Worm (Caenorhabditis elegans) whole organism, dauer: ENCODE results near the gene metl-5.
"Not testable (repeated sequence)": the region's sequence is repeated elsewhere in the genome, so short reads cannot be mapped to it uniquely, and the experiment has no call there.

ENCODE experiments used
- unc-62 ChIP-seq: sonication (generic microtip); optimal IDR thresholded peaks from 2 replicates; lab custom pipeline; 2017; ENCODE audit warnings: missing biosample characterization, missing genetic modification reagents, missing genetic modification characterization

Gene metl-5

ce11 chrIII:4802707-4803106 lies at the start of gene metl-5:
metl-5 (plus strand) TSS chrIII:4803007.
- no peak for TF ChIP-seq unc-62

- no peak for TF ChIP-seq unc-62
These were observed 48.7 kb upstream of the metl-5 start, which contains the start of the genes rps-0 and rbg-3 for ce11 chrIII:4754001-4754561. rps-0 (minus strand) TSS chrIII:4754051. rbg-3 (plus strand) TSS chrIII:4754424.

ce11 chrIII:4756983-4757382 lies 45.8 kb upstream of the metl-5 start, which contains the start of gene fbxl-2:
fbxl-2 (plus strand) TSS chrIII:4757260.
- TF ChIP-seq unc-62, result no peak

- no peak for TF ChIP-seq unc-62
These were observed 40.0 kb upstream of the metl-5 start for ce11 chrIII:4762846-4763245.

ce11 chrIII:4763509-4763908 lies 39.3 kb upstream of the metl-5 start, which contains the start of gene B0393.4:
B0393.4 (minus strand) TSS chrIII:4763609.
- no peak for TF ChIP-seq unc-62

- no peak for TF ChIP-seq unc-62
These were observed 37.3 kb upstream of the metl-5 start, which contains the start of gene B0393.5 for ce11 chrIII:4765474-4765873. B0393.5 (plus strand) TSS chrIII:4765774.

- TF ChIP-seq unc-62, result no peak
These were observed 36.0 kb upstream of the metl-5 start for ce11 chrIII:4766842-4767241.

- no peak for TF ChIP-seq unc-62
These were observed 34.8 kb upstream of the metl-5 start for ce11 chrIII:4767869-4768645.

- no peak for TF ChIP-seq unc-62
These were observed 24.8 kb upstream of the metl-5 start, which contains the start of gene B0393.7 for ce11 chrIII:4778003-4778402. B0393.7 (minus strand) TSS chrIII:4778103.

ce11 chrIII:4779855-4780254 lies 23.0 kb upstream of the metl-5 start, which contains the start of gene B0393.9:
B0393.9 (minus strand) TSS chrIII:4780157.
- TF ChIP-seq unc-62, result no peak

- not testable (repeated sequence) for TF ChIP-seq unc-62
These were observed 20.8 kb upstream of the metl-5 start, which contains the start of the genes gex-5 and C38D4.10 for ce11 chrIII:4781937-4782576. gex-5 (minus strand) TSS chrIII:4781987. C38D4.10 (plus strand) TSS chrIII:4782526.

- not testable (repeated sequence) for TF ChIP-seq unc-62
These were observed 17.7 kb upstream of the metl-5 start, which contains the start of gene enu-3.2 for ce11 chrIII:4785131-4785530. enu-3.2 (minus strand) TSS chrIII:4785235.

ce11 chrIII:4785714-4786113 lies 17.1 kb upstream of the metl-5 start, which contains the start of gene mel-28:
mel-28 (plus strand) TSS chrIII:4786080.
- TF ChIP-seq unc-62, result no peak

- no peak for TF ChIP-seq unc-62
These were observed 10.2 kb upstream of the metl-5 start, which contains the start of gene mip-1 for ce11 chrIII:4792560-4793136. mip-1 (plus strand) TSS chrIII:4793086.

ce11 chrIII:4796039-4796438 lies 6.8 kb upstream of the metl-5 start:
- no peak for TF ChIP-seq unc-62

ce11 chrIII:4796536-4796935 lies 6.3 kb upstream of the metl-5 start, which contains the start of gene tag-325:
tag-325 (plus strand) TSS chrIII:4796836.
- TF ChIP-seq unc-62, result no peak
